Worm (Caenorhabditis elegans) whole organism, L4 larva: ENCODE data around the gene F01F1.14.
A peak's percentile ranks its signal among the peaks of the same experiment; 100 is the strongest.

Source experiments
- D1046.2 ChIP-seq: fragments of 200-800 bp; sonication (Bioruptor generic); IDR thresholded peaks from 2 replicates; pipeline ENCODE4 v1.3.6; 2022; ENCODE audit warnings: missing genetic modification characterization, missing compliant biosample characterization
- F10B5.3 ChIP-seq: sonication (generic microtip); optimal IDR thresholded peaks from 2 replicates; lab custom pipeline; 2016; ENCODE audit warnings: mild to moderate bottlenecking, missing genetic modification characterization, missing compliant biosample characterization
- F26F4.8 ChIP-seq: fragments of 200-800 bp; sonication (Bioruptor generic); conservative IDR thresholded peaks from 2 replicates; pipeline ENCODE4 v1.3.6; 2022; ENCODE audit warnings: missing genetic modification characterization, missing compliant biosample characterization
- F37D6.2 ChIP-seq: sonication (generic microtip); optimal IDR thresholded peaks from 2 replicates; lab custom pipeline; 2016; ENCODE audit warnings: mild to moderate bottlenecking, missing genetic modification characterization, missing compliant biosample characterization
- F49E8.2 ChIP-seq: sonication (generic microtip); optimal IDR thresholded peaks from 2 replicates; lab custom pipeline; 2016; ENCODE audit warnings: missing compliant biosample characterization, mild to moderate bottlenecking, missing genetic modification characterization, borderline replicate concordance
- T26A8.4 ChIP-seq: fragments of 200-800 bp; sonication (Bioruptor generic); IDR thresholded peaks from 2 replicates; pipeline ENCODE4 v1.3.6; 2022; ENCODE audit warnings: missing genetic modification characterization, missing compliant biosample characterization
- Y105C5A.15 ChIP-seq: fragments of 200-800 bp; sonication (Bioruptor generic); IDR thresholded peaks from 2 replicates; pipeline ENCODE4 v1.3.6; 2022; ENCODE audit warnings: missing genetic modification characterization, missing compliant biosample characterization
- Y48G9A.11 ChIP-seq: fragments of 200-800 bp; sonication (Bioruptor generic); IDR thresholded peaks from 2 replicates; pipeline ENCODE4 v1.3.6; 2022; ENCODE audit warnings: missing genetic modification reagents, missing genetic modification characterization, missing compliant biosample characterization
- Y5F2A.4 ChIP-seq: fragments of 200-800 bp; sonication (Bioruptor generic); optimal IDR thresholded peaks from 2 replicates; lab custom pipeline; 2018; ENCODE audit warnings: mild to moderate bottlenecking, missing genetic modification characterization, missing compliant biosample characterization
- Y75B8A.6 ChIP-seq: fragments of 200-800 bp; sonication (Bioruptor generic); IDR thresholded peaks from 2 replicates; pipeline ENCODE4 v1.3.6; 2022; ENCODE audit warnings: missing genetic modification reagents, missing genetic modification characterization, missing compliant biosample characterization
- ZK546.5 ChIP-seq, 2 experiments: sonication (generic microtip); optimal IDR thresholded peaks; 2 replicates each; lab custom pipeline; 2017; ENCODE audit warnings: missing biosample characterization in 2 of 2, missing genetic modification characterization in 2 of 2
- aly-2 ChIP-seq: sonication (generic microtip); optimal IDR thresholded peaks from 2 replicates; lab custom pipeline; 2018; ENCODE audit warnings: missing biosample characterization, missing genetic modification characterization
- ama-1 ChIP-seq: fragments of 150-350 bp; optimal IDR thresholded peaks from 2 replicates; lab custom pipeline; 2014; ENCODE audit warnings: inconsistent platforms, mixed read lengths
- attf-4 ChIP-seq: sonication (generic microtip); optimal IDR thresholded peaks from 3 replicates; lab custom pipeline; 2017; ENCODE audit warnings: missing biosample characterization, missing genetic modification characterization
- ceh-44 ChIP-seq: fragments of 200-800 bp; sonication (Bioruptor generic); IDR thresholded peaks from 2 replicates; pipeline ENCODE4 v1.3.6; 2022; ENCODE audit warnings: missing genetic modification reagents, missing genetic modification characterization, missing compliant biosample characterization
- ceh-62 ChIP-seq: sonication (generic microtip); optimal IDR thresholded peaks from 2 replicates; lab custom pipeline; 2017; ENCODE audit warnings: missing biosample characterization, missing genetic modification characterization
- cey-2 ChIP-seq: sonication (generic microtip); optimal IDR thresholded peaks from 3 replicates; lab custom pipeline; 2017; ENCODE audit warnings: missing genetic modification characterization, mild to moderate bottlenecking, missing compliant biosample characterization, antibody characterized with exemption, borderline replicate concordance; ENCODE audit not compliant: insufficient read depth
- ctbp-1 ChIP-seq: fragments of 200-800 bp; sonication (Bioruptor generic); IDR thresholded peaks from 2 replicates; pipeline ENCODE4 v1.3.6; 2022; ENCODE audit warnings: missing genetic modification reagents, missing genetic modification characterization, missing compliant biosample characterization
- daf-16 ChIP-seq, 3 experiments: sonication (generic microtip); optimal IDR thresholded peaks; 2 replicates each; lab custom pipeline; 2016 to 2017; ENCODE audit warnings: missing genetic modification characterization in 3 of 3, missing genetic modification reagents in 3 of 3, mild to moderate bottlenecking in 2 of 3, missing compliant biosample characterization in 2 of 3, missing biosample characterization in 1 of 3, moderate library complexity in 1 of 3
- dmd-6 ChIP-seq: fragments of 200-800 bp; sonication (Bioruptor generic); IDR thresholded peaks from 2 replicates; pipeline ENCODE4 v1.3.6; 2022; ENCODE audit warnings: missing genetic modification reagents, missing genetic modification characterization, missing compliant biosample characterization
- dmd-8 ChIP-seq: fragments of 200-800 bp; sonication (Bioruptor generic); IDR thresholded peaks from 2 replicates; pipeline ENCODE4 v1.3.6; 2022; ENCODE audit warnings: missing genetic modification characterization, missing compliant biosample characterization
- egl-43 ChIP-seq: fragments of 200-800 bp; sonication (Bioruptor generic); IDR thresholded peaks from 2 replicates; pipeline ENCODE4 v1.3.6; 2022; ENCODE audit warnings: missing genetic modification reagents, missing genetic modification characterization, missing compliant biosample characterization
- fkh-10 ChIP-seq: fragments of 150-350 bp; optimal IDR thresholded peaks from 2 replicates; lab custom pipeline; 2014; ENCODE audit warnings: missing biosample characterization, missing genetic modification reagents, missing genetic modification characterization
- hif-1 ChIP-seq, 2 experiments: sonication (generic microtip); optimal IDR thresholded peaks; 2 replicates each; lab custom pipeline; 2016 to 2017; ENCODE audit warnings: missing compliant biosample characterization in 2 of 2, missing genetic modification characterization in 2 of 2, missing genetic modification reagents in 2 of 2, missing genotype in 2 of 2, mild to moderate bottlenecking in 1 of 2
- jun-1 ChIP-seq: fragments of 150-350 bp; optimal IDR thresholded peaks from 2 replicates; lab custom pipeline; 2014; ENCODE audit warnings: missing biosample characterization, missing genetic modification reagents, missing genetic modification characterization
- lim-7 ChIP-seq: fragments of 200-800 bp; sonication (Bioruptor generic); IDR thresholded peaks from 2 replicates; pipeline ENCODE4 v1.3.6; 2022; ENCODE audit warnings: missing genetic modification characterization, missing compliant biosample characterization
- lin-13 ChIP-seq: fragments of 150-350 bp; optimal IDR thresholded peaks from 2 replicates; lab custom pipeline; 2014; ENCODE audit warnings: missing biosample characterization, missing genetic modification reagents, missing genetic modification characterization
- lin-15B ChIP-seq: fragments of 150-350 bp; sonication (generic microtip); optimal IDR thresholded peaks from 3 replicates; lab custom pipeline; 2014; ENCODE audit warnings: missing biosample characterization, missing genetic modification characterization
- lir-3 ChIP-seq: sonication (generic microtip); optimal IDR thresholded peaks from 2 replicates; lab custom pipeline; 2016; ENCODE audit warnings: mild to moderate bottlenecking, missing genetic modification characterization, missing compliant biosample characterization
- madf-5 ChIP-seq, 2 experiments: fragments of 200-800 bp; sonication (Bioruptor generic); IDR thresholded peaks; 2 replicates each; pipeline ENCODE4 v1.3.6; 2022; ENCODE audit warnings: missing compliant biosample characterization in 2 of 2, missing genetic modification characterization in 2 of 2
- mdl-1 ChIP-seq, 2 experiments: fragments of 150-350 bp in 1 of 2; sonication (generic microtip) in 1 of 2; optimal IDR thresholded peaks; 2 replicates each; lab custom pipeline; 2014 to 2017; ENCODE audit warnings: missing biosample characterization in 2 of 2, missing genetic modification characterization in 2 of 2
- mdt-29 ChIP-seq: fragments of 200-800 bp; sonication (Bioruptor generic); IDR thresholded peaks from 2 replicates; pipeline ENCODE4 v1.3.6; 2022; ENCODE audit warnings: missing genetic modification reagents, missing genetic modification characterization, missing compliant biosample characterization
- mep-1 ChIP-seq: fragments of 150-350 bp; sonication (generic microtip); optimal IDR thresholded peaks from 3 replicates; lab custom pipeline; 2014; ENCODE audit warnings: missing biosample characterization, missing genetic modification characterization
- mes-2 ChIP-seq: sonication (generic microtip); optimal IDR thresholded peaks from 2 replicates; lab custom pipeline; 2016; ENCODE audit warnings: missing genotype, mild to moderate bottlenecking, missing genetic modification characterization, missing compliant biosample characterization; ENCODE audit not compliant: poor library complexity, severe bottlenecking
- mxl-3 ChIP-seq: fragments of 200-800 bp; sonication (Bioruptor generic); optimal IDR thresholded peaks from 2 replicates; lab custom pipeline; 2018; ENCODE audit warnings: mild to moderate bottlenecking, missing genetic modification characterization, missing compliant biosample characterization
- nhr-102 ChIP-seq: sonication (generic microtip); optimal IDR thresholded peaks from 2 replicates; lab custom pipeline; 2016; ENCODE audit warnings: mild to moderate bottlenecking, missing genetic modification characterization, moderate library complexity, missing compliant biosample characterization
- nhr-25 ChIP-seq: sonication (generic microtip); optimal IDR thresholded peaks from 2 replicates; lab custom pipeline; 2017; ENCODE audit warnings: missing genetic modification characterization, mild to moderate bottlenecking, missing compliant biosample characterization, antibody characterized with exemption, moderate library complexity, borderline replicate concordance; ENCODE audit not compliant: insufficient read depth
- nhr-28 ChIP-seq: fragments of 150-350 bp; optimal IDR thresholded peaks from 2 replicates; lab custom pipeline; 2014; ENCODE audit warnings: missing biosample characterization, missing genetic modification characterization
- nhr-48 ChIP-seq: sonication (generic microtip); optimal IDR thresholded peaks from 2 replicates; lab custom pipeline; 2016; ENCODE audit warnings: mild to moderate bottlenecking, missing genetic modification characterization, missing compliant biosample characterization
- php-3 ChIP-seq: fragments of 200-800 bp; sonication (Bioruptor generic); IDR thresholded peaks from 2 replicates; pipeline ENCODE4 v1.3.6; 2022; ENCODE audit warnings: missing genetic modification reagents, missing genetic modification characterization, missing compliant biosample characterization
- rbr-2 ChIP-seq: sonication (generic microtip); optimal IDR thresholded peaks from 2 replicates; lab custom pipeline; 2016; ENCODE audit warnings: missing genotype, missing genetic modification characterization, missing compliant biosample characterization
- saeg-2 ChIP-seq: fragments of 200-800 bp; sonication (Bioruptor generic); IDR thresholded peaks from 2 replicates; pipeline ENCODE4 v1.3.6; 2022; ENCODE audit warnings: missing genetic modification reagents, missing genetic modification characterization, missing compliant biosample characterization
- snpc-4 ChIP-seq: fragments of 150-350 bp; optimal IDR thresholded peaks from 2 replicates; lab custom pipeline; 2014; ENCODE audit warnings: missing biosample characterization, missing genetic modification characterization
- spr-3 ChIP-seq: fragments of 200-800 bp; sonication (Bioruptor generic); optimal IDR thresholded peaks from 2 replicates; lab custom pipeline; 2018; ENCODE audit warnings: mild to moderate bottlenecking, missing genetic modification characterization, missing compliant biosample characterization
- zfp-2 ChIP-seq: sonication (generic microtip); optimal IDR thresholded peaks from 2 replicates; lab custom pipeline; 2016; ENCODE audit warnings: mild to moderate bottlenecking, missing genetic modification characterization, missing compliant biosample characterization
- zfp-3 ChIP-seq: fragments of 200-800 bp; sonication (Bioruptor generic); conservative IDR thresholded peaks from 2 replicates; pipeline ENCODE4 v1.3.6; 2022; ENCODE audit warnings: missing genetic modification reagents, missing genetic modification characterization, missing compliant biosample characterization
- zip-11 ChIP-seq: fragments of 200-800 bp; sonication (Bioruptor generic); IDR thresholded peaks from 2 replicates; pipeline ENCODE4 v1.3.6; 2022; ENCODE audit warnings: missing genetic modification characterization, missing compliant biosample characterization
- ztf-11 ChIP-seq: fragments of 150-350 bp; optimal IDR thresholded peaks from 2 replicates; lab custom pipeline; 2014; ENCODE audit warnings: missing biosample characterization, missing genetic modification characterization
- ztf-7 ChIP-seq: fragments of 150-350 bp; optimal IDR thresholded peaks from 2 replicates; lab custom pipeline; 2014; ENCODE audit warnings: missing biosample characterization, missing genetic modification characterization

The F01F1.14 gene

ce11 chrIII:5838159-5839046, 44.3 kb downstream of the F01F1.14 start (continued):
- no peak for TF ChIP-seq jun-1 (tag; lab: Kevin White, UChicago)
- TF ChIP-seq ama-1: peak; percentile 33
- TF ChIP-seq ztf-11 (tag; lab: Kevin White, UChicago): no peak
- no peak for TF ChIP-seq F49E8.2 (tag; lab: Kevin White, UChicago)
- peak; percentile 72 for TF ChIP-seq mep-1 (tag; lab: Kevin White, UChicago)
- no peak for TF ChIP-seq egl-43 (GFP tag; lab: Robert Waterston, UW)
- TF ChIP-seq lim-7 (GFP tag; lab: Robert Waterston, UW): no peak
- TF ChIP-seq lin-13 (GFP tag; lab: Kevin White, UChicago): no peak
- TF ChIP-seq daf-16 (GFP tag; optimal IDR thresholded peaks at IDR 0.05; lab: Kevin White, UChicago): peak in 1 of 2 experiments; percentile 60
- TF ChIP-seq daf-16 (tag; optimal IDR thresholded peaks at IDR 0.05; lab: Kevin White, UChicago): peak; percentile 82
- TF ChIP-seq T26A8.4 (GFP tag; lab: Robert Waterston, UW): peak; percentile 27; the same call in 1 of the 2 replicates
- TF ChIP-seq ceh-62 (tag; lab: Kevin White, UChicago): no peak
- no peak for TF ChIP-seq saeg-2
- TF ChIP-seq ceh-44: no peak
- no peak for TF ChIP-seq F37D6.2 (tag; lab: Kevin White, UChicago)
- TF ChIP-seq nhr-25 (tag; lab: Kevin White, UChicago): no peak
- no peak for TF ChIP-seq spr-3 (GFP tag; lab: Kevin White, UChicago)
- TF ChIP-seq attf-4 (tag; lab: Kevin White, UChicago): no peak
- TF ChIP-seq dmd-8: no peak
- TF ChIP-seq D1046.2 (GFP tag; lab: Robert Waterston, UW): no peak
- no peak for TF ChIP-seq Y48G9A.11
- no peak for TF ChIP-seq F26F4.8 (GFP tag; lab: Robert Waterston, UW)
- TF ChIP-seq mxl-3 (GFP tag; lab: Kevin White, UChicago): peak; percentile 86
- TF ChIP-seq mes-2 (tag; lab: Kevin White, UChicago): peak; percentile 30
- no peak for TF ChIP-seq hif-1 (tag; optimal IDR thresholded peaks at IDR 0.05; lab: Kevin White, UChicago)
- TF ChIP-seq Y75B8A.6 (GFP tag; lab: Robert Waterston, UW): no peak
- no peak for TF ChIP-seq zip-11 (GFP tag; lab: Robert Waterston, UW)
- TF ChIP-seq Y105C5A.15: no peak
- TF ChIP-seq lin-15B (tag; lab: Kevin White, UChicago): no peak
- TF ChIP-seq dmd-6 (GFP tag; lab: Robert Waterston, UW): peak; percentile 95
- no peak for TF ChIP-seq Y5F2A.4 (GFP tag; lab: Kevin White, UChicago)
- peak; percentile 6 for TF ChIP-seq nhr-102 (tag; lab: Kevin White, UChicago)
- TF ChIP-seq lir-3: no peak
- peak; percentile 81 for TF ChIP-seq nhr-48 (tag; lab: Kevin White, UChicago)
- no peak for TF ChIP-seq fkh-10 (GFP tag; lab: Kevin White, UChicago)
- peak; percentile 87 for TF ChIP-seq php-3 (GFP tag; lab: Robert Waterston, UW)
- no peak for TF ChIP-seq snpc-4 (tag; lab: Kevin White, UChicago)
- TF ChIP-seq ZK546.5 (tag; optimal IDR thresholded peaks at IDR 0.05; lab: Kevin White, UChicago): no peak
- TF ChIP-seq rbr-2 (tag; lab: Kevin White, UChicago): no peak
- no peak for TF ChIP-seq aly-2
- 0 out of 2 replicates have a peak, but pooled peaks have one; percentile 31 for TF ChIP-seq zfp-3 (GFP tag; lab: Robert Waterston, UW)
- no peak for TF ChIP-seq madf-5 (GFP tag; IDR thresholded peaks at IDR 0.05; lab: Robert Waterston, UW)
- peak; percentile 96 for TF ChIP-seq nhr-28 (tag; lab: Kevin White, UChicago)
- TF ChIP-seq F10B5.3 (tag; lab: Kevin White, UChicago): no peak
- TF ChIP-seq ztf-7 (tag; lab: Kevin White, UChicago): no peak
- TF ChIP-seq ctbp-1: no peak
- TF ChIP-seq cey-2 (tag; lab: Kevin White, UChicago): peak; percentile 9
- TF ChIP-seq zfp-2 (tag; lab: Kevin White, UChicago): no peak
- TF ChIP-seq mdt-29 (GFP tag; lab: Robert Waterston, UW): no peak
- TF ChIP-seq mdl-1 (tag; optimal IDR thresholded peaks at IDR 0.05; lab: Kevin White, UChicago): peak; percentile 70 to 93
